Worm (Caenorhabditis elegans): ENCODE measurements around the gene F55B11.7.

DNA sequence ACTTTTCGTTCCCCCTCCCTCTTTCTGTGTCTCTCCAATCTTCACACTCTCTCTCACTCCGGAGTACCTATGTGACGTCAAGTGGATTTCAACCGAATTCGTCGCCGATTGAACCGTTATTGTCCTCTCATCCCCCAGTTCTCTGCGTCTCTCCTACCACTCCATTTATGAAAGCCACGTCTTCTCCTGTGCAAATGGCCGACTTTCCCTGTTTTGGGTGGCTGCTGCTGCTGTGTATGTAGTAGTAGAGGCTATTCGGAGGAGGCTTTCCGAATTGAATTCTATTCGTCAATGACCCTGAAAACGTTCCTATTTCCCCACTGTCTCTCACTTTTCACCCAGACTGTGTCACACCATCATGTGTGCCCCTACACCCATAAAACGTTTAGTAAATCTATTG is 30.1 kb downstream of the F55B11.7 start:
- TF ChIP-seq sea-2 (GFP tag; IDR thresholded peaks at IDR 0.05) (no peak), atf-7 (tag; optimal IDR thresholded peaks at IDR 0.05) (no peak), F57A8.1 (GFP tag; optimal IDR thresholded peaks at IDR 0.05) (no peak), F22D6.2 (tag; optimal IDR thresholded peaks at IDR 0.05) (no peak), ceh-91 (GFP tag; IDR thresholded peaks at IDR 0.05) (no peak), lin-26 (GFP tag; IDR thresholded peaks at IDR 0.05) (no peak), unc-130 (GFP tag; optimal IDR thresholded peaks at IDR 0.05) (no peak), athp-1 (tag; optimal IDR thresholded peaks at IDR 0.05) (no peak)
